Worm (Caenorhabditis elegans): ENCODE data around the gene K04G7.1.

The K04G7.1 gene

DNA sequence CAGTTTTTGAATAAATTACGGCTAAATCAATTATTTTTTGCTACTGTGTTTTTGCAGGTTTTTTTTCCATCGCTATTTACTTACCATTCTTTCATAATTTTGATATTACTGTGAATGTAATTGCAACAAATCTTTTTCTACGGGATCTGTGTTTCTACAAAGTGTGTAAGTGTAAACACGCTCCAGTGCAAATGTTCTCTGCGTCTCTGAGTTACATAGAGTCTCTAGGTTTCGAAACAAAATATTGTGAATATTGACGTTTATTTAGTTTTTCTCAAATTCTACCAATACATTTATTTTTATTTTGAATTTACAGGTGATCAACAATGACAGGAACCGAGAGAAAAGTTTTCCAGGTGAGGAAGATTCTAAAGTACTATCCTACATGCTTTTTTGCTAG, 21.5 kb downstream of the K04G7.1 start, which contains the start of gene yju-2 (continued):
- no peak for TF ChIP-seq K12H6.12 (tag; optimal IDR thresholded peaks at IDR 0.05)
- TF ChIP-seq chd-7 (tag; optimal IDR thresholded peaks at IDR 0.05): no peak
- TF ChIP-seq sdz-38 (tag; optimal IDR thresholded peaks at IDR 0.05): no peak
- no peak for TF ChIP-seq B0035.1 (tag; optimal IDR thresholded peaks at IDR 0.05)
- TF ChIP-seq efl-1 (GFP tag; optimal IDR thresholded peaks at IDR 0.05): peak; percentile 12
- TF ChIP-seq athp-1 (tag; optimal IDR thresholded peaks at IDR 0.05): no peak
- TF ChIP-seq tlf-1 (GFP tag; optimal IDR thresholded peaks at IDR 0.05): no peak
- TF ChIP-seq B0019.2 (GFP tag; conservative IDR thresholded peaks at IDR 0.05): no peak
- no peak for TF ChIP-seq F52B5.7 (tag; optimal IDR thresholded peaks at IDR 0.05)
- TF ChIP-seq C06A6.2 (GFP tag; conservative IDR thresholded peaks at IDR 0.05): no peak
- no peak for TF ChIP-seq him-1 (tag; optimal IDR thresholded peaks at IDR 0.05)
- TF ChIP-seq aptf-2 (GFP tag; conservative IDR thresholded peaks at IDR 0.05): no peak
- TF ChIP-seq sptf-2 (GFP tag; optimal IDR thresholded peaks at IDR 0.05): no peak
- no peak for TF ChIP-seq akir-1 (GFP tag; optimal IDR thresholded peaks at IDR 0.05)
- no peak for TF ChIP-seq nfya-2 (GFP tag; IDR thresholded peaks at IDR 0.05)
- no peak for TF ChIP-seq fkh-3 (tag; optimal IDR thresholded peaks at IDR 0.05)
- TF ChIP-seq F22D6.2 (tag; optimal IDR thresholded peaks at IDR 0.05): no peak
- no peak for TF ChIP-seq lir-1 (GFP tag; conservative IDR thresholded peaks at IDR 0.05)
- no peak for TF ChIP-seq ztf-25 (GFP tag; IDR thresholded peaks at IDR 0.05)
- no peak for TF ChIP-seq ceh-91 (GFP tag; IDR thresholded peaks at IDR 0.05)
- no peak for TF ChIP-seq ZK185.1 (tag; optimal IDR thresholded peaks at IDR 0.05; ENCODE audit: poor library complexity, severe bottlenecking)
- no peak for TF ChIP-seq cebp-2 (GFP tag; IDR thresholded peaks at IDR 0.05)
- TF ChIP-seq ztf-28 (GFP tag; IDR thresholded peaks at IDR 0.05): no peak
- no peak for TF ChIP-seq cebp-1 (GFP tag; IDR thresholded peaks at IDR 0.05)
- peak; percentile 58 for TF ChIP-seq cebp-1 (tag; optimal IDR thresholded peaks at IDR 0.05)
- TF ChIP-seq Y67H2A.10 (GFP tag; conservative IDR thresholded peaks at IDR 0.05): no peak
- TF ChIP-seq nfyb-1 (GFP tag; IDR thresholded peaks at IDR 0.05): no peak
- TF ChIP-seq nhr-27 (tag; optimal IDR thresholded peaks at IDR 0.05): peak; percentile 9
- no peak for TF ChIP-seq T07F8.4 (tag; optimal IDR thresholded peaks at IDR 0.05)
- TF ChIP-seq F57C9.4 (tag; optimal IDR thresholded peaks at IDR 0.05): no peak
- no peak for TF ChIP-seq snpc-1.3 (tag; optimal IDR thresholded peaks at IDR 0.05; ENCODE audit: insufficient read depth)
- no peak for TF ChIP-seq egl-44 (GFP tag; IDR thresholded peaks at IDR 0.05)
- peak; percentile 48 for TF ChIP-seq F49E8.2 (tag; optimal IDR thresholded peaks at IDR 0.05; ENCODE audit: insufficient read depth)
- peak; percentile 11 for TF ChIP-seq tbp1 (GFP tag; optimal IDR thresholded peaks at IDR 0.05)
- no peak for TF ChIP-seq ztf-3 (GFP tag; optimal IDR thresholded peaks at IDR 0.05)
- TF ChIP-seq mcd-1 (GFP tag; IDR thresholded peaks at IDR 0.05): peak; percentile 68
- TF ChIP-seq rcor-1 (GFP tag; IDR thresholded peaks at IDR 0.05): no peak
- TF ChIP-seq ztf-6 (GFP tag; IDR thresholded peaks at IDR 0.05): no peak
- no peak for TF ChIP-seq bed-1 (GFP tag; IDR thresholded peaks at IDR 0.05)
- TF ChIP-seq ceh-58 (GFP tag; IDR thresholded peaks at IDR 0.05): no peak
- no peak for TF ChIP-seq aptf-3 (GFP tag; IDR thresholded peaks at IDR 0.05)
- TF ChIP-seq ztf-18 (tag; optimal IDR thresholded peaks at IDR 0.05): peak; percentile 2
- no peak for TF ChIP-seq ccch-3 (GFP tag; optimal IDR thresholded peaks at IDR 0.05)
- no peak for TF ChIP-seq ceh-40 (GFP tag; IDR thresholded peaks at IDR 0.05)
- TF ChIP-seq atf-7 (tag; optimal IDR thresholded peaks at IDR 0.05): no peak
- no peak for TF ChIP-seq madf-8 (GFP tag; conservative IDR thresholded peaks at IDR 0.05)
- TF ChIP-seq lin-26 (GFP tag; IDR thresholded peaks at IDR 0.05): no peak
- no peak for TF ChIP-seq hsf-1 (GFP tag; IDR thresholded peaks at IDR 0.05)
- no peak for TF ChIP-seq let-526 (GFP tag; IDR thresholded peaks at IDR 0.05)
- TF ChIP-seq T26A5.8 (tag; optimal IDR thresholded peaks at IDR 0.05): no peak
